Fruit fly (Drosophila melanogaster): ENCODE data around the gene CG14000.

DNA sequence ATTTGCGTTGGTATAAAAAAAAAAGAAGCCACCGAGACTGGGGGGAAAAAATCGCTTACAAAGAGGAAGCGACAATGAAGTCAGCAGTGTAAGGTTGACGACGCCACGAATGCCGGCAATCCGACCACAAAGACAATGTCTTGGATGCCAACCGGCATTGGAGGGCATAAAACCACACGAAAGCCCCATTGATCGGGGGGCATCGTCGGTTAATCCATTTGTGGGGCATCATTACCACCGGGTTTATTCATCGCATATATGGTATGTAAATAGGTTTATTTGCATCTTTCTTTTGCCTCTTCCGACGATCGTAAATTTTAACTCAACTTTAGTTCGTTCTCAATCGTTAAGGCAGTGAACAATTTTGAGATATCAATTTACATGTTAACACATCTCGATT lies 23.1 kb downstream of the CG14000 start:
- peak; percentile 33 for TF ChIP-seq EcR (GFP tag; optimal IDR thresholded peaks at IDR 0.05)
- TF ChIP-seq CG10348 (GFP tag; IDR thresholded peaks at IDR 0.05): no peak
- no peak for TF ChIP-seq gl (tag; optimal IDR thresholded peaks at IDR 0.05)
- TF ChIP-seq CG34367 (tag; optimal IDR thresholded peaks at IDR 0.05): no peak
- TF ChIP-seq CG9948 (tag; optimal IDR thresholded peaks at IDR 0.05): no peak
- no peak for TF ChIP-seq D1 (tag; optimal IDR thresholded peaks at IDR 0.05)
- no peak for TF ChIP-seq fd96Ca (GFP tag; IDR thresholded peaks at IDR 0.05)
- TF ChIP-seq CG15710 (tag; optimal IDR thresholded peaks at IDR 0.05): no peak
- TF ChIP-seq CG17806 (tag; optimal IDR thresholded peaks at IDR 0.05): no peak
- TF ChIP-seq CG14655 (GFP tag; optimal IDR thresholded peaks at IDR 0.05): no peak
- no peak for TF ChIP-seq CG13204 (GFP tag; optimal IDR thresholded peaks at IDR 0.05)
- no peak for TF ChIP-seq CG12605 (GFP tag; IDR thresholded peaks at IDR 0.05)

Data from whole organism, pupa.